Worm (Caenorhabditis elegans): ENCODE results near the gene glrx-3.

Gene glrx-3

DNA sequence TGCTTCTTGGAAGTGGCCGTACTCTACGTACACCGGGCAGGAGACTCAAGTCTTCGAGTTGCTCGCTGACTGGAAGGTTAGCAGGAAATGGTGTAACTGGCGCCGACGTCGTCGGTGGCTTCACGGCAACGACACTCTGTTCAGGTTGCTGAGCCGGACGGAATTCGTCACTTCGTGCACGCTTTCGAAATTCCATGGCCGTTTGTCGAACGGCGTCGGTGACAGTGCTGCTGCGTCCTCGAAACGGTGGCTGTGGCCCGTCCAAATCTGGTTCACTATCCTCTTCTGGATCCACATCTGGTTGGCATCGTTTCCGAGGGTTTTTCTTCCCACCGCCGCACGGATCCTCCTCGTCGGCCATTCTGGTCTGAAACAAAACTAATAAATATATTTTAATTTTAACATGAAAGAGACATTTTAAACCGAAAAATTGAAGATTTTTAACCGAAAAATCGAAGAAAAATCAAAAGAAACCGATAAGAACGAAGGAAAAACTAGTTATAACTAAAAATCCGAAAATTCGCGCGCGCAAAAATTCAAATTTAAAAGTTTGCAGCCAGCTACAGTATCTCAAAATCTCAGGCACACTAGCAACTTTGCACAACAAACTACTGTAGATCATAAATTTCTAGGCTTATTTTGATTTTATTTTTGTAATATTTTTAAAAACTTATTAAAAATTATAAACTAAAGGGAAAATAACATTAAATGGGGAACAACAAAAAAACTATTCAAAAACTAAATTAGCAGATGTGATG is 34.9 kb upstream of the glrx-3 start, which contains the start of gene F32D1.7:
TSS of gene F32D1.7 (minus strand) at position 367 of the 758 bp plus-strand sequence.
- TF ChIP-seq pes-1 (GFP tag; IDR thresholded peaks at IDR 0.05): no peak
- TF ChIP-seq aly-1 (tag; optimal IDR thresholded peaks at IDR 0.05): no peak
- no peak for TF ChIP-seq sea-1 (GFP tag; conservative IDR thresholded peaks at IDR 0.05)
- TF ChIP-seq F13C5.2 (tag; optimal IDR thresholded peaks at IDR 0.05): no peak

DNA sequence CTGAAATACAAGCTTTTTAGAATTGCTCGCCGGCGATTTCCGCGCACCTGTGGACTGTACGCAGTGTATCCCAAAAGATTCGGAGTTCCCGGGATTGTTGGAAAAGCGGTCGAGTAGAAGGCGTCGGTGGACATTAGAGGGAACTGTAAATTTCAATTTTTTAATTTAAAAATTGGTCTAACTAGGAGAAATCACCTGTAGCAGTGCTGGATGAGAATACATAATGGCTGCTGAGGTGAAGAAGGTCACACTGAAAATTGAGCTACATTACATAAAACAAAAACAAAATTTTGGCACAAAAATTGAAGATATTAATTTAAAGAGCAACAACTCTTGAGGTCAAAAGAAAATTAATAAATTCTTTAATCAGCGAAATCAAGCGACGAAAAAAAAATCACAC is 33.5 kb upstream of the glrx-3 start, which contains the start of gene neg-1:
TSS of gene neg-1 (minus strand) at position 250 of the 400 bp plus-strand sequence.
- TF ChIP-seq flt-1 (GFP tag; IDR thresholded peaks at IDR 0.05): no peak

DNA sequence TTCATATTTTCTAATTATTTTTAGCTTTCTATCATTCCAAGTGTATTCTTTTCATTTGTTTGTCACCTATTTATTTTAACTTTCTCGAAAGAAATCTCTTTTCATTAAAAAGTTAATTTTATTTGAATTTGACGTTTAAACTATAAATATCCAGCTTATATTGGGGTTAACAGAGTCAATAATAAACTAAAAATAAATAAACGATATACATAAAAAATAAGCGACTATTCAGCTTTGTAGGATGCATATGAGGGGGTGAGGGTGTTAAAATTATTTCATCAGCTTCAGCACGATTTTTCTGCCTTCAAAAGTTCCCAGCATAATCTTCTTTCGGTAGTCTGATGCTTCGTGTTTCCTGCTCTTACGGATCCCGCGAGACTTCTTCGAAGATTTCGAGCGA is 32.5 kb upstream of the glrx-3 start:
- no peak for TF ChIP-seq ceh-36 (tag; optimal IDR thresholded peaks at IDR 0.05)
- no peak for TF ChIP-seq hmg-4 (GFP tag; optimal IDR thresholded peaks at IDR 0.05)
- TF ChIP-seq scrt-1 (GFP tag; IDR thresholded peaks at IDR 0.05): no peak
- TF ChIP-seq tbx-37 (GFP tag; conservative IDR thresholded peaks at IDR 0.05): no peak
- no peak for TF ChIP-seq hnd-1 (tag; optimal IDR thresholded peaks at IDR 0.05)
- no peak for TF ChIP-seq ets-7 (tag; optimal IDR thresholded peaks at IDR 0.05)
- no peak for TF ChIP-seq aly-1 (tag; optimal IDR thresholded peaks at IDR 0.05)
- no peak for TF ChIP-seq B0310.2 (tag; optimal IDR thresholded peaks at IDR 0.05)
- no peak for TF ChIP-seq ama-1 (optimal IDR thresholded peaks at IDR 0.05)
- no peak for TF ChIP-seq hmbx-1 (tag; optimal IDR thresholded peaks at IDR 0.05)
- no peak for TF ChIP-seq tbx-11 (GFP tag; IDR thresholded peaks at IDR 0.05)
- no peak for TF ChIP-seq sea-1 (GFP tag; conservative IDR thresholded peaks at IDR 0.05)

DNA sequence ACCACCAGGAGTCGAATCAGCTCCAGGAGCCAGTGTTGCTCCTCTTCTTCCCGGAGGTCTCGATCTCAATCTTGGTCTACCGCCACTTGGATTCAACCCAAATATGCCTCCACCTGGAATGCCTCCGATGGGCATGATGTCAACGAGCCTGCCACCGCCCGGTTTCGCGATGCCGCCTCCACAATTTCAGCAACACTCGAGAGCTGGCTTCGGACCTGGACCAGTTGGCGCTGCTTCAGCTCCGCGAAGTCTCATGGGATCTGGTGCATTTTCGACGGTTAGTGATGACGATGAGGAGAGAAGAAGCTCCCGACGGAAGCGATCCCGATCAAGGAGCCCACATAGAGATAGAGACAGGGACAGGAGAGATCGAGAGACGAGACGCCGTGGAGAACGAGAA is 31.9 kb upstream of the glrx-3 start:
- TF ChIP-seq B0310.2 (tag; optimal IDR thresholded peaks at IDR 0.05) (no peak), hmbx-1 (tag; optimal IDR thresholded peaks at IDR 0.05) (no peak), F13C5.2 (tag; optimal IDR thresholded peaks at IDR 0.05) (no peak), ceh-36 (tag; optimal IDR thresholded peaks at IDR 0.05) (no peak), sea-1 (GFP tag; conservative IDR thresholded peaks at IDR 0.05) (no peak), ceh-13 (GFP tag; optimal IDR thresholded peaks at IDR 0.05) (no peak), tbx-11 (GFP tag; IDR thresholded peaks at IDR 0.05) (no peak), scrt-1 (GFP tag; IDR thresholded peaks at IDR 0.05) (no peak), pes-1 (GFP tag; IDR thresholded peaks at IDR 0.05) (no peak), tra-4 (tag; optimal IDR thresholded peaks at IDR 0.05) (no peak), tbx-37 (GFP tag; conservative IDR thresholded peaks at IDR 0.05) (no peak), ets-7 (tag; optimal IDR thresholded peaks at IDR 0.05) (no peak), ama-1 (optimal IDR thresholded peaks at IDR 0.05) (no peak), flt-1 (GFP tag; IDR thresholded peaks at IDR 0.05) (no peak), aly-1 (tag; optimal IDR thresholded peaks at IDR 0.05) (no peak), hnd-1 (tag; optimal IDR thresholded peaks at IDR 0.05) (no peak), hmg-4 (GFP tag; optimal IDR thresholded peaks at IDR 0.05) (no peak)

DNA sequence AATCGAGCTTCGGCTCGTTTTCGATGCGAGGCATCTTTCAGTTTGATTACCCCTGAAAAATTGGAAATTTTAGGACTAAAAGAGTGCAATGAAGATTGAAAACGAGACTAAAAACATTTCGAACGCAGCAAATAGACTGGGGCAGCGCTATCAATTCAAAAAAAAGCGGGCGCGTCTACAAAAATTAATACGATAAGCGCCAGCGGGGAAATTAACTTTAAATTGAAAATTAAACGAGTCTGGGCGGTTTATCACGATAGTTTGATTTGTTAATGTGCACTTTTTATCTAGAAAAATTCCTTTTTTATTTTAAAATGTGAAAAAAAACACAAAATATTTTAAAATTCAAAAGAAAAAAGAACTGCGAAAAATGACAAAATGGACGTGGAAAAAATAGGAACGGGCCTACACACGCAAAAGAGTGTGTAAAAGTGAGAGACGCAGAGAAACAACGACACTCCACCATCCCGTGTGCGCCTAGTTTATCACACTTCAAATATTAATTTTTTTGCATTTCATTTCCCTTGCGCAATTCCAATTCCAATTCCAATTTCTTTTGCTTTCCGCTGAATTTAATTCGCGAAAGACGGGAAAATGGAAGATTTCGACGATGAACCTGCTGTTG is 30.3 kb upstream of the glrx-3 start, which contains the start of the genes gmpr-1 and fipp-1:
TSS of gene gmpr-1 (minus strand) at position 75 of the 625 bp plus-strand sequence.
TSS of gene fipp-1 (plus strand) at position 499 of the 625 bp plus-strand sequence.
- TF ChIP-seq hmg-4 (GFP tag; optimal IDR thresholded peaks at IDR 0.05) (no peak), scrt-1 (GFP tag; IDR thresholded peaks at IDR 0.05) (no peak), tbx-37 (GFP tag; conservative IDR thresholded peaks at IDR 0.05) (no peak), B0310.2 (tag; optimal IDR thresholded peaks at IDR 0.05) (no peak), sea-1 (GFP tag; conservative IDR thresholded peaks at IDR 0.05) (no peak), ceh-36 (tag; optimal IDR thresholded peaks at IDR 0.05) (no peak), ets-7 (tag; optimal IDR thresholded peaks at IDR 0.05) (no peak), F13C5.2 (tag; optimal IDR thresholded peaks at IDR 0.05) (no peak), flt-1 (GFP tag; IDR thresholded peaks at IDR 0.05) (no peak), hmbx-1 (tag; optimal IDR thresholded peaks at IDR 0.05) (no peak), ama-1 (optimal IDR thresholded peaks at IDR 0.05) (no peak), pes-1 (GFP tag; IDR thresholded peaks at IDR 0.05) (no peak), ceh-13 (GFP tag; optimal IDR thresholded peaks at IDR 0.05) (no peak), tbx-11 (GFP tag; IDR thresholded peaks at IDR 0.05) (no peak), hnd-1 (tag; optimal IDR thresholded peaks at IDR 0.05) (no peak), tra-4 (tag; optimal IDR thresholded peaks at IDR 0.05) (no peak), aly-1 (tag; optimal IDR thresholded peaks at IDR 0.05) (no peak)

DNA sequence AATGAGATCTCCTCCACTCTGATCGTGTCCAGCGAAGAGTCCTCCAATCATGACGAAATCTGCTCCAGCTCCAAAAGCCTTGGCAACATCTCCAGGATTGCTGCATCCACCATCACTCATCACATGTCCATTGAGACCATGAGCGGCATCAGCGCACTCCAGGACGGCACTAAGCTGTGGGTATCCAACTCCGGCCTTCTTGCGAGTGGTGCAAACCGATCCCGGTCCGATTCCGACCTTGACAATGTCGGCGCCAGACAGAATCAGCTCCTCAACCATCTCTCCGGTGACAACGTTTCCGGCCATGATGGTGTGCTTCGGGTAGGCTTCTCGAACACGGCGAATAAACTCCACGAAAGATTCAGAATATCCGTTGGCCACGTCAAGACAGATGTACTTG is 29.4 kb upstream of the glrx-3 start:
- TF ChIP-seq ceh-36 (tag; optimal IDR thresholded peaks at IDR 0.05): no peak
- no peak for TF ChIP-seq sea-1 (GFP tag; conservative IDR thresholded peaks at IDR 0.05)
- no peak for TF ChIP-seq F13C5.2 (tag; optimal IDR thresholded peaks at IDR 0.05)
- TF ChIP-seq ets-7 (tag; optimal IDR thresholded peaks at IDR 0.05): no peak
- no peak for TF ChIP-seq hnd-1 (tag; optimal IDR thresholded peaks at IDR 0.05)
- TF ChIP-seq ama-1 (optimal IDR thresholded peaks at IDR 0.05): no peak
- no peak for TF ChIP-seq ceh-13 (GFP tag; optimal IDR thresholded peaks at IDR 0.05)
- TF ChIP-seq tbx-11 (GFP tag; IDR thresholded peaks at IDR 0.05): no peak
- TF ChIP-seq tra-4 (tag; optimal IDR thresholded peaks at IDR 0.05): no peak
- TF ChIP-seq hmbx-1 (tag; optimal IDR thresholded peaks at IDR 0.05): no peak
- TF ChIP-seq aly-1 (tag; optimal IDR thresholded peaks at IDR 0.05): no peak
- TF ChIP-seq hmg-4 (GFP tag; optimal IDR thresholded peaks at IDR 0.05): no peak
- TF ChIP-seq pes-1 (GFP tag; IDR thresholded peaks at IDR 0.05): no peak
- TF ChIP-seq flt-1 (GFP tag; IDR thresholded peaks at IDR 0.05): no peak
- TF ChIP-seq B0310.2 (tag; optimal IDR thresholded peaks at IDR 0.05): no peak
- TF ChIP-seq scrt-1 (GFP tag; IDR thresholded peaks at IDR 0.05): no peak
- no peak for TF ChIP-seq tbx-37 (GFP tag; conservative IDR thresholded peaks at IDR 0.05)

DNA sequence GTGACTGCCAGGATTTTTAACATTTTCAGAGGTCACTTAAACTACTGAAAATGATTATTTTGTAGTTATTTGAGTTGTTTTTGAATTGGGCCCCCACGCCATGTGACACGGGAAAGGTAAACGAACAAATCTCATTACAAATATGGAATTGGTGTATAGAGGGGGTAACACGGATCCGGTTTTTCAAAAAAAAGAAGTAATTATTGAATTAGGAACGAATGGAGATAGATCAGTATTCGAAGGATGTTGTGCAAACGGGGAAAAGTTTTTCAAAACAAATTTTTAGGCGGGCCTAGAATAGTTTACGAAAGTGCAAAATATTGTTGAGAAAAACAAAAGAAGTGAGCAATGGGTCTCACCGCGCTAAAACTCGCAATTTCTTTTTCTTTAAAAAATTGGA is 25.3 kb upstream of the glrx-3 start, which contains the start of gene F32D1.11:
TSS of gene F32D1.11 (minus strand) at position 101 of the 400 bp plus-strand sequence.
- TF ChIP-seq ceh-13 (GFP tag; optimal IDR thresholded peaks at IDR 0.05) (no peak), hnd-1 (tag; optimal IDR thresholded peaks at IDR 0.05) (no peak), sea-1 (GFP tag; conservative IDR thresholded peaks at IDR 0.05) (no peak), ama-1 (optimal IDR thresholded peaks at IDR 0.05) (no peak), hmbx-1 (tag; optimal IDR thresholded peaks at IDR 0.05) (no peak)

Measured in whole organism, early embryonic.